Worm (Caenorhabditis elegans) whole organism, young adult: Measurements from ENCODE around the gene cogc-6.

Experiments used
- F49E8.2 ChIP-seq: sonication (generic microtip); optimal IDR thresholded peaks from 3 replicates; lab custom pipeline; 2017; ENCODE audit warnings: missing genetic modification characterization, mild to moderate bottlenecking, missing compliant biosample characterization, antibody characterized with exemption, moderate library complexity; ENCODE audit not compliant: insufficient read depth
- ama-1 ChIP-seq, 3 experiments: fragments of 150-350 bp in 1 of 3; sonication (generic microtip) in 2 of 3; optimal IDR thresholded peaks; 2 replicates each; lab custom pipeline; 2014 to 2018; ENCODE audit warnings: missing biosample characterization in 2 of 3, missing genetic modification characterization in 2 of 3, missing genetic modification reagents in 2 of 3
- athp-1 ChIP-seq: sonication (generic microtip); optimal IDR thresholded peaks from 2 replicates; lab custom pipeline; 2017; ENCODE audit warnings: mild to moderate bottlenecking, missing genetic modification characterization, missing compliant biosample characterization
- dpff-1 ChIP-seq: sonication (generic microtip); optimal IDR thresholded peaks from 2 replicates; lab custom pipeline; 2017; ENCODE audit warnings: mild to moderate bottlenecking, missing genetic modification characterization, missing compliant biosample characterization
- dpl-1 ChIP-seq: fragments of 150-350 bp; optimal IDR thresholded peaks from 2 replicates; lab custom pipeline; 2014; ENCODE audit warnings: missing biosample characterization, missing genetic modification reagents, missing genetic modification characterization
- madf-10 ChIP-seq: sonication (generic microtip); optimal IDR thresholded peaks from 2 replicates; lab custom pipeline; 2016; ENCODE audit warnings: mild to moderate bottlenecking, missing genetic modification characterization, missing compliant biosample characterization
- pha-4 ChIP-seq: fragments of 150-350 bp; sonication (generic microtip); optimal IDR thresholded peaks from 2 replicates; lab custom pipeline; 2014; ENCODE audit warnings: missing biosample characterization, missing genetic modification reagents, missing genetic modification characterization
- rcor-1 ChIP-seq: fragments of 200-800 bp; sonication (Bioruptor generic); IDR thresholded peaks from 2 replicates; pipeline ENCODE4 v1.3.6; 2022; ENCODE audit warnings: missing genetic modification reagents, missing genetic modification characterization, missing compliant biosample characterization
- tbx-9 ChIP-seq: sonication (generic microtip); optimal IDR thresholded peaks from 2 replicates; lab custom pipeline; 2016; ENCODE audit warnings: borderline replicate concordance, missing genetic modification characterization, inconsistent platforms, missing compliant biosample characterization
- ztf-22 ChIP-seq: fragments of 200-800 bp; sonication (Bioruptor generic); optimal IDR thresholded peaks from 2 replicates; lab custom pipeline; 2018; ENCODE audit warnings: mild to moderate bottlenecking, missing genetic modification characterization, moderate library complexity, missing compliant biosample characterization

- TF ChIP-seq dpff-1 (tag; lab: Kevin White, UChicago) (no peak), F49E8.2 (no peak), pha-4 (tag; lab: Kevin White, UChicago) (no peak), athp-1 (tag; lab: Kevin White, UChicago) (no peak), madf-10 (no peak), dpl-1 (GFP tag; lab: Kevin White, UChicago) (no peak), tbx-9 (no peak), rcor-1 (GFP tag; lab: Robert Waterston, UW) (no peak), ama-1 (optimal IDR thresholded peaks at IDR 0.05; lab: Kevin White, UChicago) (no peak), ama-1 (GFP tag; optimal IDR thresholded peaks at IDR 0.05; lab: Kevin White, UChicago) (no peak), ztf-22 (no peak)
These were observed 22.1 kb downstream of the cogc-6 start, which contains the start of gene F20D6.11 for ce11 chrV:8198994-8199393.
